Worm (Caenorhabditis elegans) whole organism, late embryonic: ENCODE data around the gene pod-2.

ENCODE experiments used
- C38D4.7 ChIP-seq: fragments of 200-800 bp; sonication (Bioruptor generic); optimal IDR thresholded peaks from 2 replicates; lab custom pipeline; 2018; ENCODE audit warnings: mild to moderate bottlenecking, missing genetic modification characterization, moderate library complexity, missing compliant biosample characterization
- ama-1 ChIP-seq: fragments of 150-350 bp; optimal IDR thresholded peaks from 2 replicates; lab custom pipeline; 2014
- ceh-6 ChIP-seq: fragments of 200-800 bp; sonication (Bioruptor generic); optimal IDR thresholded peaks from 2 replicates; lab custom pipeline; 2018; ENCODE audit warnings: mild to moderate bottlenecking, missing genetic modification characterization, missing compliant biosample characterization
- che-1 ChIP-seq: sonication (generic microtip); optimal IDR thresholded peaks from 2 replicates; lab custom pipeline; 2016; ENCODE audit warnings: mild to moderate bottlenecking, missing genetic modification characterization, missing compliant biosample characterization
- dmd-4 ChIP-seq: sonication (generic microtip); optimal IDR thresholded peaks from 2 replicates; lab custom pipeline; 2016; ENCODE audit warnings: borderline replicate concordance, missing genetic modification characterization, missing compliant biosample characterization
- fkh-10 ChIP-seq: fragments of 150-350 bp; optimal IDR thresholded peaks from 2 replicates; lab custom pipeline; 2014; ENCODE audit warnings: missing biosample characterization, missing genetic modification reagents, missing genetic modification characterization
- gmeb-2 ChIP-seq: sonication (generic microtip); optimal IDR thresholded peaks from 2 replicates; lab custom pipeline; 2016; ENCODE audit warnings: missing genetic modification characterization, inconsistent platforms, missing compliant biosample characterization
- nhr-11 ChIP-seq: fragments of 150-350 bp; optimal IDR thresholded peaks from 2 replicates; lab custom pipeline; 2014; ENCODE audit warnings: missing biosample characterization, missing genetic modification characterization
- odd-2 ChIP-seq: sonication (generic microtip); optimal IDR thresholded peaks from 2 replicates; lab custom pipeline; 2017; ENCODE audit warnings: antibody characterized with exemption, mild to moderate bottlenecking, missing genetic modification characterization, missing compliant biosample characterization
- rnt-1 ChIP-seq: sonication (generic microtip); optimal IDR thresholded peaks from 2 replicates; lab custom pipeline; 2016; ENCODE audit warnings: missing genetic modification characterization, missing compliant biosample characterization
- sdc-2 ChIP-seq: sonication (generic microtip); optimal IDR thresholded peaks from 2 replicates; lab custom pipeline; 2016; ENCODE audit warnings: missing genotype, missing genetic modification characterization, missing compliant biosample characterization
- tbx-2 ChIP-seq: sonication (generic microtip); optimal IDR thresholded peaks from 2 replicates; lab custom pipeline; 2016; ENCODE audit warnings: missing genetic modification characterization, missing compliant biosample characterization

DNA sequence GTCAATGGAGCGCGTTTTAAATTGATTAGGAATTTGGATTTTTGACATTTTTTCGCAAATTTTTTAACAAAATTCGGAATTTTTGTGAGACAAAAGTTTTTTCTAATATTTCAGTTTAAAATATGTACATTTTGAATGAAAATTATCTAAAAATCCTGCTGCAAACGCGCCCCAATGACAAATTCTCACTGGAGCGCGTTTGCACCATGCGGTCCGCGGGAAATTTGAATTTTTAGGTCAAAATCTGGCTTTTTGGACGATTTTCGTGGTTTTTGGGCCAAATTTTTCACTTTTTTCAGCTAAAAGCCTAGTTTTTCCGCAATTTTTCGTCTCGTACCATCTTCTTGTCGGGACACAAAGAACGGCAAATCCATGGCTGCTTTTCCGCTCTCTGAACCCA, 3.8 kb upstream of the pod-2 start:
- no peak for TF ChIP-seq fkh-10 (GFP tag; lab: Kevin White, UChicago)
- TF ChIP-seq C38D4.7 = no peak
- TF ChIP-seq sdc-2 (tag; lab: Kevin White, UChicago) = no peak
- no peak for TF ChIP-seq nhr-11 (tag; lab: Kevin White, UChicago)
- no peak for TF ChIP-seq tbx-2
- no peak for TF ChIP-seq rnt-1
- no peak for TF ChIP-seq che-1
- no peak for TF ChIP-seq ama-1 (lab: Kevin White, UChicago)
- TF ChIP-seq dmd-4 (tag; lab: Kevin White, UChicago) = no peak
- TF ChIP-seq gmeb-2 = no peak
- TF ChIP-seq ceh-6 (GFP tag; lab: Kevin White, UChicago) = no peak
- no peak for TF ChIP-seq odd-2 (tag; lab: Kevin White, UChicago)
